Fruit fly (Drosophila melanogaster) whole organism: ENCODE measurements around the gene dmrt99B.

Source experiments
- CG8478 ChIP-seq: fragments of >200 bp; optimal IDR thresholded peaks from 2 replicates; lab custom pipeline; 2018; ENCODE audit warnings: inconsistent platforms
- EcR ChIP-seq, 2 experiments: fragments of >200 bp; optimal IDR thresholded peaks; 2 replicates each; lab custom pipeline; 2017; ENCODE audit warnings: missing biosample characterization in 2 of 2, missing genetic modification characterization in 2 of 2, missing genetic modification reagents in 2 of 2
- pan ChIP-seq: fragments of >200 bp; optimal IDR thresholded peaks from 2 replicates; lab custom pipeline; 2017
- psq ChIP-seq: fragments of >200 bp; optimal IDR thresholded peaks from 2 replicates; lab custom pipeline; 2017
- usp ChIP-seq: fragments of >200 bp; optimal IDR thresholded peaks from 2 replicates; lab custom pipeline; 2017; ENCODE audit warnings: missing biosample characterization, missing genetic modification characterization, mixed read lengths

dm6 chr3R:29745056-29745455, 52.7 kb downstream of the dmrt99B start, which contains the start of the genes Wdr24 and IntS11:
- TF ChIP-seq EcR (GFP tag; optimal IDR thresholded peaks at IDR 0.05; lab: Kevin White, UChicago) (no peak), CG8478 (lab: Kevin White, UChicago) (no peak), usp (GFP tag; lab: Kevin White, UChicago) (no peak), pan (lab: Kevin White, UChicago) (no peak), psq (no peak)
